Fruit fly (Drosophila melanogaster): ENCODE results near the gene CG31668.

Gene CG31668

DNA sequence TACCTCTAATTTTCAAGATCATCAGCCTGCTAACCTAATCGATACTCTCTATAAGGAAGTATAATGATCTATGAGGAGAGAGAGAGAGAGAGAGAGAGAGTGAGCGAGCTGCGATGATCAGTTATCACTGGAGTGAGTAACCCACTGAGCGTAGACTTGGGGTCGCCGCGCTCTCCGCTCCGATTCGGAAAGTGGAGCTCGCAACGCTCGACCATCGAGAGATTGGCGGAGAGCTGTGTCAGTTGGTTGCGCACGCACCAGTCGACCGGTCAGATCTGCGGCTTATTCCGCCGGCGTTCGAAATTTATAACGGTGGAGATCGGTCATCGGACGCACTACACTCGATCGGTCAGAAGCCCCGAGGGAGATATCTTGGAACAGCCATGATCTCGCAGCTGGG, 36.2 kb upstream of the CG31668 start, which contains the start of gene CG4267 (continued):
- TF ChIP-seq CG32532 (GFP tag; IDR thresholded peaks at IDR 0.05) = peak; percentile 64; the same call in 1 of the 2 replicates
- 0 out of 3 replicates have a peak, but pooled peaks have one; percentile 27 for TF ChIP-seq ken (GFP tag; IDR thresholded peaks at IDR 0.05)
- TF ChIP-seq sob (GFP tag; IDR thresholded peaks at IDR 0.05) = 0 out of 2 replicates have a peak, but pooled peaks have one; percentile 19
- TF ChIP-seq CG6272 (GFP tag; IDR thresholded peaks at IDR 0.05) = no peak
- TF ChIP-seq CG11247 (GFP tag; IDR thresholded peaks at IDR 0.05) = peak; percentile 6; the same call in 1 of the 2 replicates
- peak; percentile 19; the same call in 1 of the 3 replicates for TF ChIP-seq so (GFP tag; IDR thresholded peaks at IDR 0.05)
- TF ChIP-seq CG34224 (GFP tag; IDR thresholded peaks at IDR 0.05; ENCODE audit: partially characterized antibody) = peak; percentile 68
- no peak for TF ChIP-seq Fer3 (tag; optimal IDR thresholded peaks at IDR 0.05)
- TF ChIP-seq Drgx (GFP tag; IDR thresholded peaks at IDR 0.05) = 0 out of 2 replicates have a peak, but pooled peaks have one; percentile 22
- no peak for TF ChIP-seq cad (GFP tag; optimal IDR thresholded peaks at IDR 0.05)
- no peak for TF ChIP-seq hkb (optimal IDR thresholded peaks at IDR 0.05)
- TF ChIP-seq hkb (GFP tag; IDR thresholded peaks at IDR 0.05) = 0 out of 2 replicates have a peak, but pooled peaks have one; percentile 31
- 0 out of 2 replicates have a peak, but pooled peaks have one; percentile 24 for TF ChIP-seq slbo (GFP tag; IDR thresholded peaks at IDR 0.05)
- no peak for TF ChIP-seq ems (GFP tag; optimal IDR thresholded peaks at IDR 0.05)
- TF ChIP-seq unc-4 (GFP tag; IDR thresholded peaks at IDR 0.05; ENCODE audit: partially characterized antibody) = peak; percentile 34
- TF ChIP-seq chinmo (GFP tag; IDR thresholded peaks at IDR 0.05; ENCODE audit: partially characterized antibody) = peak; percentile 90; the same call in 3 of the 4 replicates
- TF ChIP-seq pan (optimal IDR thresholded peaks at IDR 0.05) = no peak
- peak in 1 of 2 experiments; percentile 10 for TF ChIP-seq pan (GFP tag; optimal IDR thresholded peaks at IDR 0.05 in 1 of 2, IDR thresholded peaks at IDR 0.05 in 1 of 2)
- peak; percentile 63 for TF ChIP-seq Dll (GFP tag; IDR thresholded peaks at IDR 0.05; ENCODE audit: partially characterized antibody)

- TF ChIP-seq CG8924 (tag; optimal IDR thresholded peaks at IDR 0.05) (no peak), Atf3 (GFP tag; optimal IDR thresholded peaks at IDR 0.05) (no peak), CG12219 (GFP tag; optimal IDR thresholded peaks at IDR 0.05) (no peak), CG18262 (tag; optimal IDR thresholded peaks at IDR 0.05) (no peak), CG14441 (GFP tag; IDR thresholded peaks at IDR 0.05) (no peak)
Observed at dm6 chr2L:2240493-2240892, 34.5 kb upstream of the CG31668 start, which contains the start of gene Tengl1. TSS of gene Tengl1 (minus strand) at chr2L:2240593.

DNA sequence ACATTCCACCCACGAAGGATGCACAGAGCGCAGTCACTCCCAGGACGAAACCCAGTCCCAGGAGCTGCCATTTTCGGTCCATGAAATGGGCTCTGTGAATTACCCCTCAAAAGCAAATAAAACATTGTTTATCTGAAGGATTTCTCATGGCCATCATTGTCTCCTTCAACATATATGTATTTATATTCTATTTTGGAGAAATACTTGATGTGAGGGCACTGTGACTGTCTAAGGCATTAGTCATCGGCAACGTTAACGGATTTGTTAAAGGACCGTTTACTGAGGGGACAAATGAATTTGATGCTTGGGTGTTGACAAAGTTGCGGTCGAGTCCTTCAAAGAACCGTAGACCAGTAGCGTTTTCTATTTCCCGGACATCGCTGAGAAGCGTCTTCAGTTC, 33.3 kb upstream of the CG31668 start, which contains the start of gene Tengl2:
Gene Tengl2, minus strand, starts transcription at position 101 of the 400 bp plus-strand sequence.
- no peak for TF ChIP-seq CG17912 (GFP tag; optimal IDR thresholded peaks at IDR 0.05)
- TF ChIP-seq wek (GFP tag; optimal IDR thresholded peaks at IDR 0.05) = no peak
- TF ChIP-seq CG10979 (tag; optimal IDR thresholded peaks at IDR 0.05) = no peak
- TF ChIP-seq kni (GFP tag; optimal IDR thresholded peaks at IDR 0.05) = no peak
- no peak for TF ChIP-seq Atf6 (GFP tag; IDR thresholded peaks at IDR 0.05)

- no peak for TF ChIP-seq nmo (GFP tag; optimal IDR thresholded peaks at IDR 0.05)
- TF ChIP-seq tgo (GFP tag; IDR thresholded peaks at IDR 0.05) = no peak
- no peak for TF ChIP-seq pnt (GFP tag; optimal IDR thresholded peaks at IDR 0.05)
- TF ChIP-seq sna (GFP tag; IDR thresholded peaks at IDR 0.05; ENCODE audit: partially characterized antibody) = no peak
- TF ChIP-seq CG15601 (tag; optimal IDR thresholded peaks at IDR 0.05) = no peak
- no peak for TF ChIP-seq CG8290 (GFP tag; optimal IDR thresholded peaks at IDR 0.05)
- TF ChIP-seq CG8290 (tag; optimal IDR thresholded peaks at IDR 0.05) = no peak
- TF ChIP-seq CG8089 (GFP tag; optimal IDR thresholded peaks at IDR 0.05) = no peak
- no peak for TF ChIP-seq dimm (GFP tag; IDR thresholded peaks at IDR 0.05)
- TF ChIP-seq Mes4 (GFP tag; optimal IDR thresholded peaks at IDR 0.05) = no peak
- TF ChIP-seq Bgb (GFP tag; IDR thresholded peaks at IDR 0.05; ENCODE audit: partially characterized antibody) = no peak
- no peak for TF ChIP-seq NC2α (GFP tag; optimal IDR thresholded peaks at IDR 0.05)
- TF ChIP-seq CG4404 (GFP tag; IDR thresholded peaks at IDR 0.05) = no peak
- TF ChIP-seq sd (tag; optimal IDR thresholded peaks at IDR 0.05) = no peak
- TF ChIP-seq CG32767 (GFP tag; IDR thresholded peaks at IDR 0.05) = no peak
Observed at dm6 chr2L:2238151-2238550, 32.2 kb upstream of the CG31668 start, which contains the start of gene Tengl3. TSS of gene Tengl3 (minus strand) at chr2L:2238251.
